Fruit fly (Drosophila melanogaster) whole organism, embryonic: ENCODE measurements around the gene IntS4.

ENCODE experiments used
- Adf1 ChIP-seq: fragments of 200-800 bp; sonication (Bioruptor generic); IDR thresholded peaks from 2 replicates; pipeline ENCODE4 v1.3.6; 2022; ENCODE audit warnings: missing biosample characterization, missing genetic modification characterization
- BtbVII ChIP-seq: fragments of 200-800 bp; sonication (Bioruptor generic); optimal IDR thresholded peaks from 3 replicates; lab custom pipeline; 2017; ENCODE audit warnings: missing biosample characterization, mild to moderate bottlenecking, missing genetic modification characterization
- CG10321 ChIP-seq: fragments of 200-800 bp; sonication (Bioruptor generic); IDR thresholded peaks from 2 replicates; pipeline ENCODE4 v1.3.6; 2022; ENCODE audit warnings: missing biosample characterization, missing genetic modification characterization
- CG11398 ChIP-seq: fragments of 200-800 bp; sonication (Bioruptor generic); optimal IDR thresholded peaks from 2 replicates; lab custom pipeline; 2016; ENCODE audit warnings: missing biosample characterization, missing genetic modification characterization
- CG11723 ChIP-seq: fragments of 200-800 bp; sonication (Bioruptor generic); optimal IDR thresholded peaks from 2 replicates; lab custom pipeline; 2017; ENCODE audit warnings: missing biosample characterization, mild to moderate bottlenecking, missing genetic modification characterization
- CG12219 ChIP-seq: fragments of 200-800 bp; sonication (Bioruptor generic); optimal IDR thresholded peaks from 3 replicates; lab custom pipeline; 2018; ENCODE audit warnings: missing biosample characterization, mild to moderate bottlenecking, missing genetic modification characterization
- CG12236 ChIP-seq: fragments of 200-800 bp; sonication (Bioruptor generic); optimal IDR thresholded peaks from 2 replicates; lab custom pipeline; 2016; ENCODE audit warnings: missing biosample characterization, missing genetic modification characterization
- CG13424 ChIP-seq: fragments of 200-800 bp; sonication (Bioruptor generic); optimal IDR thresholded peaks from 2 replicates; lab custom pipeline; 2019; ENCODE audit warnings: missing biosample characterization, mild to moderate bottlenecking, missing genetic modification characterization, moderate library complexity
- CG1603 ChIP-seq: fragments of 200-800 bp; sonication (Bioruptor generic); optimal IDR thresholded peaks from 2 replicates; lab custom pipeline; 2019; ENCODE audit warnings: missing biosample characterization, mild to moderate bottlenecking, missing genetic modification characterization, moderate library complexity
- CG1647 ChIP-seq: fragments of 200-800 bp; sonication (Bioruptor generic); optimal IDR thresholded peaks from 3 replicates; lab custom pipeline; 2016; ENCODE audit warnings: missing biosample characterization, missing genetic modification characterization
- CG17385 ChIP-seq: fragments of 200-800 bp; sonication (Bioruptor generic); optimal IDR thresholded peaks from 3 replicates; lab custom pipeline; 2018; ENCODE audit warnings: missing biosample characterization, mild to moderate bottlenecking, missing genetic modification characterization
- CG17568 ChIP-seq: fragments of 200-800 bp; sonication (Bioruptor generic); optimal IDR thresholded peaks from 2 replicates; lab custom pipeline; 2018; ENCODE audit warnings: missing biosample characterization, mild to moderate bottlenecking, missing genetic modification characterization, moderate library complexity
- CG3281 ChIP-seq: fragments of 200-800 bp; sonication (Bioruptor generic); optimal IDR thresholded peaks from 3 replicates; lab custom pipeline; 2017; ENCODE audit warnings: missing biosample characterization, mild to moderate bottlenecking, missing genetic modification characterization
- CG4360 ChIP-seq: fragments of 200-800 bp; sonication (Bioruptor generic); IDR thresholded peaks from 2 replicates; pipeline ENCODE4 v1.3.6; 2022; ENCODE audit warnings: missing biosample characterization, missing genetic modification characterization
- CG4404 ChIP-seq: fragments of 200-800 bp; sonication (Bioruptor generic); IDR thresholded peaks from 2 replicates; pipeline ENCODE4 v1.3.6; 2022; ENCODE audit warnings: missing biosample characterization, missing genetic modification characterization
- CG5180 ChIP-seq: fragments of 200-800 bp; sonication (Bioruptor generic); optimal IDR thresholded peaks from 3 replicates; lab custom pipeline; 2017; ENCODE audit warnings: missing biosample characterization, missing genetic modification characterization, mild to moderate bottlenecking, moderate library complexity, missing genetic modification reagents
- CG6175 ChIP-seq: fragments of 200-800 bp; sonication (Bioruptor generic); IDR thresholded peaks from 3 replicates; pipeline ENCODE4 v1.3.6; 2022; ENCODE audit warnings: missing biosample characterization, missing genetic modification characterization
- CG6854 ChIP-seq: fragments of 200-800 bp; sonication (Bioruptor generic); optimal IDR thresholded peaks from 3 replicates; lab custom pipeline; 2017; ENCODE audit warnings: missing biosample characterization, mild to moderate bottlenecking, missing genetic modification characterization
- CG7271 ChIP-seq: fragments of 200-800 bp; sonication (Bioruptor generic); optimal IDR thresholded peaks from 2 replicates; lab custom pipeline; 2018; ENCODE audit warnings: missing biosample characterization, mild to moderate bottlenecking, missing genetic modification characterization, moderate library complexity
- CG7556 ChIP-seq: fragments of 200-800 bp; sonication (Bioruptor generic); optimal IDR thresholded peaks from 2 replicates; lab custom pipeline; 2017; ENCODE audit warnings: missing biosample characterization, mild to moderate bottlenecking, missing genetic modification characterization
- CG9932 ChIP-seq: fragments of 200-800 bp; sonication (Bioruptor generic); IDR thresholded peaks from 2 replicates; pipeline ENCODE4 v1.3.6; 2022; ENCODE audit warnings: missing biosample characterization, missing genetic modification characterization
- D19A ChIP-seq: fragments of 200-800 bp; optimal IDR thresholded peaks from 3 replicates; lab custom pipeline; 2019; ENCODE audit warnings: missing biosample characterization, mild to moderate bottlenecking, missing genetic modification characterization, moderate library complexity
- HHEX ChIP-seq: fragments of 200-800 bp; sonication (Bioruptor generic); optimal IDR thresholded peaks from 3 replicates; lab custom pipeline; 2017; ENCODE audit warnings: missing biosample characterization, mild to moderate bottlenecking, missing genetic modification characterization, missing genetic modification reagents
- Hr78 ChIP-seq, 2 experiments: fragments of 200-800 bp in 1 of 2; fragments of >200 bp in 1 of 2; sonication (Bioruptor generic) in 1 of 2; optimal IDR thresholded peaks; 2 replicates each; lab custom pipeline; 2017 to 2019; ENCODE audit warnings: missing biosample characterization in 2 of 2, missing genetic modification characterization in 2 of 2, mild to moderate bottlenecking in 1 of 2, moderate library complexity in 1 of 2
- Hsf ChIP-seq: fragments of 200-800 bp; sonication (Bioruptor generic); optimal IDR thresholded peaks from 3 replicates; lab custom pipeline; 2016; ENCODE audit warnings: missing biosample characterization, missing genetic modification characterization
- MESR4 ChIP-seq: fragments of 200-800 bp; sonication (Bioruptor generic); optimal IDR thresholded peaks from 2 replicates; lab custom pipeline; 2018; ENCODE audit warnings: missing biosample characterization, mild to moderate bottlenecking, missing genetic modification characterization, moderate library complexity
- Meics ChIP-seq: fragments of 200-800 bp; sonication (Bioruptor generic); optimal IDR thresholded peaks from 2 replicates; lab custom pipeline; 2017; ENCODE audit warnings: missing biosample characterization, mild to moderate bottlenecking, missing genetic modification characterization
- Myb ChIP-seq: fragments of 200-800 bp; sonication (Bioruptor generic); optimal IDR thresholded peaks from 2 replicates; lab custom pipeline; 2016; ENCODE audit warnings: missing biosample characterization, missing genetic modification characterization
- NC2β ChIP-seq: fragments of 200-800 bp; sonication (Bioruptor generic); optimal IDR thresholded peaks from 2 replicates; lab custom pipeline; 2016; ENCODE audit warnings: missing biosample characterization, missing genetic modification characterization
- Nf-YC ChIP-seq: fragments of 200-800 bp; optimal IDR thresholded peaks from 3 replicates; lab custom pipeline; 2019; ENCODE audit warnings: missing biosample characterization, mild to moderate bottlenecking, missing genetic modification characterization, moderate library complexity
- Sry-δ ChIP-seq: fragments of 200-800 bp; sonication (Bioruptor generic); optimal IDR thresholded peaks from 2 replicates; lab custom pipeline; 2016; ENCODE audit warnings: missing biosample characterization, missing genetic modification characterization
- Ssrp ChIP-seq: fragments of 200-800 bp; sonication (Bioruptor generic); optimal IDR thresholded peaks from 2 replicates; lab custom pipeline; 2018; ENCODE audit warnings: missing biosample characterization, mild to moderate bottlenecking, missing genetic modification characterization, moderate library complexity
- Tbp ChIP-seq: fragments of >200 bp; optimal IDR thresholded peaks from 2 replicates; lab custom pipeline; 2018; ENCODE audit warnings: missing biosample characterization, missing genetic modification characterization
- ac ChIP-seq: fragments of 200-800 bp; sonication (Bioruptor generic); optimal IDR thresholded peaks from 3 replicates; lab custom pipeline; 2017; ENCODE audit warnings: missing biosample characterization, mild to moderate bottlenecking, missing genetic modification characterization
- bsh ChIP-seq, 2 experiments: fragments of 200-800 bp; sonication (Bioruptor generic); optimal IDR thresholded peaks; 2 replicates each; lab custom pipeline; 2017 to 2018; ENCODE audit warnings: mild to moderate bottlenecking in 2 of 2, missing biosample characterization in 2 of 2, missing genetic modification characterization in 2 of 2, moderate library complexity in 1 of 2
- cas ChIP-seq: fragments of 200-800 bp; sonication (Bioruptor generic); IDR thresholded peaks from 2 replicates; pipeline ENCODE4 v1.3.6; 2022; ENCODE audit warnings: missing biosample characterization, missing genetic modification characterization
- caup ChIP-seq: fragments of 200-800 bp; sonication (Bioruptor generic); optimal IDR thresholded peaks from 3 replicates; lab custom pipeline; 2017; ENCODE audit warnings: missing biosample characterization, mild to moderate bottlenecking, missing genetic modification characterization, moderate library complexity; ENCODE audit not compliant: severe bottlenecking
- chif ChIP-seq, 2 experiments: fragments of 200-800 bp; sonication (Bioruptor generic); optimal IDR thresholded peaks; 3 replicates each; lab custom pipeline; 2016; ENCODE audit warnings: missing biosample characterization in 2 of 2, missing genetic modification characterization in 2 of 2
- ems ChIP-seq: fragments of 200-800 bp; sonication (Bioruptor generic); optimal IDR thresholded peaks from 3 replicates; lab custom pipeline; 2016; ENCODE audit warnings: missing biosample characterization, missing genetic modification characterization
- fru ChIP-seq: fragments of >200 bp; optimal IDR thresholded peaks from 2 replicates; lab custom pipeline; 2017
- inv ChIP-seq: fragments of 200-800 bp; sonication (Bioruptor generic); IDR thresholded peaks from 2 replicates; pipeline ENCODE4 v1.3.6; 2022; ENCODE audit warnings: missing biosample characterization, missing genetic modification characterization; ENCODE audit not compliant: partially characterized antibody
- kay ChIP-seq: fragments of 200-800 bp; sonication (Bioruptor generic); optimal IDR thresholded peaks from 2 replicates; lab custom pipeline; 2016; ENCODE audit warnings: missing biosample characterization, missing genetic modification characterization
- lov ChIP-seq, 2 experiments: fragments of 200-800 bp in 1 of 2; fragments of >200 bp in 1 of 2; sonication (Bioruptor generic) in 1 of 2; IDR thresholded peaks in 1 of 2; optimal IDR thresholded peaks in 1 of 2; 2 replicates in 1 of 2; 3 replicates in 1 of 2; pipeline versions ENCODE4 v1.3.6 to Lab custom; 2017 to 2022; ENCODE audit warnings: missing biosample characterization in 1 of 2, missing genetic modification characterization in 1 of 2
- mam ChIP-seq: fragments of 200-800 bp; sonication (Bioruptor generic); optimal IDR thresholded peaks from 3 replicates; lab custom pipeline; 2016; ENCODE audit warnings: missing biosample characterization, missing genetic modification characterization
- mirr ChIP-seq: fragments of 200-800 bp; sonication (Bioruptor generic); optimal IDR thresholded peaks from 3 replicates; lab custom pipeline; 2018; ENCODE audit warnings: missing biosample characterization, mild to moderate bottlenecking, missing genetic modification characterization
- phol ChIP-seq: fragments of 200-800 bp; sonication (Bioruptor generic); optimal IDR thresholded peaks from 3 replicates; lab custom pipeline; 2018; ENCODE audit warnings: missing biosample characterization, mild to moderate bottlenecking, missing genetic modification characterization, moderate library complexity
- pros ChIP-seq: fragments of 200-800 bp; sonication (Bioruptor generic); optimal IDR thresholded peaks from 3 replicates; lab custom pipeline; 2019; ENCODE audit warnings: missing biosample characterization, mild to moderate bottlenecking, missing genetic modification characterization, moderate library complexity
- rib ChIP-seq: fragments of 200-800 bp; sonication (Bioruptor generic); IDR thresholded peaks from 2 replicates; pipeline ENCODE4 v1.3.6; 2022; ENCODE audit warnings: missing biosample characterization, missing genetic modification characterization
- run ChIP-seq: fragments of 200-800 bp; sonication (Bioruptor generic); optimal IDR thresholded peaks from 3 replicates; lab custom pipeline; 2018; ENCODE audit warnings: missing biosample characterization, mild to moderate bottlenecking, missing genetic modification characterization
- sug ChIP-seq: fragments of 200-800 bp; optimal IDR thresholded peaks from 2 replicates; lab custom pipeline; 2019; ENCODE audit warnings: missing biosample characterization, mild to moderate bottlenecking, missing genetic modification characterization, moderate library complexity
- zfh2 ChIP-seq: fragments of 200-800 bp; sonication (Bioruptor generic); optimal IDR thresholded peaks from 2 replicates; lab custom pipeline; 2016; ENCODE audit warnings: missing biosample characterization, missing genetic modification characterization

The IntS4 gene

dm6 chrX:8601165-8601564 is 42.6 kb upstream of the IntS4 start (continued):
- TF ChIP-seq CG4404 (GFP tag; lab: Robert Waterston, UW) (peak; percentile 63), Myb (GFP tag; lab: Kevin White, UChicago) (no peak), Ssrp (peak; percentile 43), bsh (GFP tag; optimal IDR thresholded peaks at IDR 0.05; lab: Kevin White, UChicago) (peak in 1 of 2 experiments; percentile 53), CG17568 (GFP tag; lab: Kevin White, UChicago) (no peak), CG11723 (GFP tag; lab: Kevin White, UChicago) (no peak), zfh2 (GFP tag; lab: Kevin White, UChicago) (peak; percentile 31), CG12219 (no peak), caup (GFP tag; lab: Kevin White, UChicago) (no peak), CG10321 (GFP tag; lab: Robert Waterston, UW) (no peak), ems (GFP tag; lab: Kevin White, UChicago) (peak; percentile 23), CG13424 (peak; percentile 2), CG4360 (GFP tag; lab: Robert Waterston, UW) (no peak), Sry-δ (no peak), CG1603 (no peak), Hsf (GFP tag; lab: Kevin White, UChicago) (peak; percentile 23), run (tag; lab: Kevin White, UChicago) (no peak), cas (no peak), CG11398 (GFP tag; lab: Kevin White, UChicago) (no peak), CG7556 (no peak), MESR4 (GFP tag; lab: Kevin White, UChicago) (no peak), sug (tag; lab: Kevin White, UChicago) (no peak), lov (optimal IDR thresholded peaks at IDR 0.05; lab: Kevin White, UChicago) (no peak), lov (GFP tag; IDR thresholded peaks at IDR 0.05; lab: Robert Waterston, UW) (0 out of 3 replicates have a peak, but pooled peaks have one; percentile 47), CG9932 (GFP tag; lab: Robert Waterston, UW) (no peak), D19A (tag; lab: Kevin White, UChicago) (no peak), mirr (no peak), Adf1 (GFP tag; lab: Robert Waterston, UW) (no peak), CG17385 (no peak), CG3281 (GFP tag; lab: Kevin White, UChicago) (no peak), chif (GFP tag; optimal IDR thresholded peaks at IDR 0.05; lab: Kevin White, UChicago) (peak; percentile 26 to 51), Tbp (GFP tag; lab: Kevin White, UChicago) (no peak), phol (tag; lab: Kevin White, UChicago) (peak; percentile 44), Nf-YC (tag; lab: Kevin White, UChicago) (no peak), Meics (no peak), CG6175 (GFP tag; lab: Robert Waterston, UW) (no peak; the same call in 2 of the 3 replicates), CG12236 (GFP tag; lab: Kevin White, UChicago) (no peak), ac (no peak), NC2β (GFP tag; lab: Kevin White, UChicago) (peak; percentile 26), inv (no peak), mam (GFP tag; lab: Kevin White, UChicago) (peak; percentile 10), CG5180 (GFP tag; lab: Kevin White, UChicago) (no peak), HHEX (GFP tag; lab: Kevin White, UChicago) (peak; percentile 40), kay (GFP tag; lab: Kevin White, UChicago) (no peak), rib (no peak), CG6854 (GFP tag; lab: Kevin White, UChicago) (no peak), BtbVII (GFP tag; lab: Kevin White, UChicago) (no peak), CG7271 (no peak), CG1647 (GFP tag; lab: Kevin White, UChicago) (no peak), Hr78 (GFP tag; optimal IDR thresholded peaks at IDR 0.05; lab: Kevin White, UChicago) (no peak), pros (no peak), fru (lab: Kevin White, UChicago) (no peak)
